Worm (Caenorhabditis elegans): Measurements from ENCODE around the gene F17E9.3.

- TF ChIP-seq unc-62 (GFP tag; optimal IDR thresholded peaks at IDR 0.05 in 1 of 2) (no peak), unc-62 (tag; optimal IDR thresholded peaks at IDR 0.05) (no peak), ztf-11 (tag; optimal IDR thresholded peaks at IDR 0.05) (no peak), nhr-25 (tag; optimal IDR thresholded peaks at IDR 0.05; ENCODE audit: borderline replicate concordance, insufficient read depth) (no peak), mdl-1 (tag; optimal IDR thresholded peaks at IDR 0.05) (no peak), lin-13 (GFP tag; optimal IDR thresholded peaks at IDR 0.05) (no peak), lim-7 (GFP tag; IDR thresholded peaks at IDR 0.05) (no peak), Y75B8A.6 (GFP tag; IDR thresholded peaks at IDR 0.05) (no peak), nhr-10 (tag; optimal IDR thresholded peaks at IDR 0.05) (no peak), nhr-111 (GFP tag; optimal IDR thresholded peaks at IDR 0.05) (no peak), egl-27 (tag; optimal IDR thresholded peaks at IDR 0.05) (no peak), duxl-1 (tag; optimal IDR thresholded peaks at IDR 0.05; ENCODE audit: poor library complexity) (no peak)
These were observed 2.6 kb downstream of the F17E9.3 start for ce11 chrIV:8357299-8357698.
